Worm (Caenorhabditis elegans) whole organism, L3 larva: ENCODE measurements around the gene rsks-1.
A peak's percentile ranks its signal among the peaks of the same experiment; 100 is the strongest.

Experiments
- R02D3.7 ChIP-seq: fragments of 150-350 bp; optimal IDR thresholded peaks from 2 replicates; lab custom pipeline; 2014; ENCODE audit warnings: missing biosample characterization, missing genetic modification characterization
- ZK546.5 ChIP-seq: sonication (generic microtip); optimal IDR thresholded peaks from 2 replicates; lab custom pipeline; 2017; ENCODE audit warnings: missing biosample characterization, missing genetic modification characterization
- aly-2 ChIP-seq: fragments of 150-350 bp; optimal IDR thresholded peaks from 2 replicates; lab custom pipeline; 2014; ENCODE audit warnings: missing biosample characterization, missing genetic modification characterization
- ama-1 ChIP-seq: fragments of 150-350 bp; optimal IDR thresholded peaks from 2 replicates; lab custom pipeline; 2018
- ceh-16 ChIP-seq: sonication (generic microtip); optimal IDR thresholded peaks from 2 replicates; lab custom pipeline; 2017; ENCODE audit warnings: missing biosample characterization, missing genetic modification characterization
- ceh-28 ChIP-seq: fragments of 150-350 bp; optimal IDR thresholded peaks from 2 replicates; lab custom pipeline; 2014; ENCODE audit warnings: missing biosample characterization, missing genetic modification reagents, missing genetic modification characterization
- ceh-82 ChIP-seq: fragments of 150-350 bp; optimal IDR thresholded peaks from 2 replicates; lab custom pipeline; 2014; ENCODE audit warnings: missing biosample characterization, missing genetic modification characterization
- ceh-9 ChIP-seq: sonication (generic microtip); optimal IDR thresholded peaks from 2 replicates; lab custom pipeline; 2018; ENCODE audit warnings: missing biosample characterization, missing genetic modification characterization
- daf-12 ChIP-seq: fragments of 150-350 bp; optimal IDR thresholded peaks from 2 replicates; lab custom pipeline; 2014; ENCODE audit warnings: missing biosample characterization, missing genetic modification reagents, missing genetic modification characterization
- egl-27 ChIP-seq: sonication (generic microtip); optimal IDR thresholded peaks from 4 replicates; lab custom pipeline; 2017; ENCODE audit warnings: missing biosample characterization, missing genetic modification reagents, missing genetic modification characterization
- egl-5 ChIP-seq: fragments of 150-350 bp; optimal IDR thresholded peaks from 2 replicates; lab custom pipeline; 2017; ENCODE audit warnings: missing biosample characterization, missing genetic modification reagents, missing genetic modification characterization, inconsistent platforms
- elt-1 ChIP-seq: fragments of 150-350 bp; optimal IDR thresholded peaks from 2 replicates; lab custom pipeline; 2014; ENCODE audit warnings: missing biosample characterization, missing genetic modification characterization
- elt-2 ChIP-seq: sonication (generic microtip); optimal IDR thresholded peaks from 2 replicates; lab custom pipeline; 2016; ENCODE audit warnings: missing genetic modification reagents, mild to moderate bottlenecking, missing genetic modification characterization, missing compliant biosample characterization
- elt-3 ChIP-seq, 3 experiments: fragments of 150-350 bp in 1 of 3; sonication (generic microtip) in 2 of 3; optimal IDR thresholded peaks; 2 replicates in 2 of 3; 4 replicates in 1 of 3; lab custom pipeline; 2014 to 2017; ENCODE audit warnings: missing biosample characterization in 3 of 3, missing genetic modification characterization in 3 of 3
- eor-1 ChIP-seq, 2 experiments: fragments of 150-350 bp; optimal IDR thresholded peaks; 2 replicates each; lab custom pipeline; 2014 to 2018; ENCODE audit warnings: missing biosample characterization in 2 of 2, missing genetic modification characterization in 2 of 2
- fkh-10 ChIP-seq: sonication (generic microtip); optimal IDR thresholded peaks from 2 replicates; lab custom pipeline; 2017; ENCODE audit warnings: missing biosample characterization, missing genetic modification reagents, missing genetic modification characterization
- fkh-2 ChIP-seq: fragments of 150-350 bp; optimal IDR thresholded peaks from 2 replicates; lab custom pipeline; 2014; ENCODE audit warnings: missing biosample characterization, missing genetic modification reagents, missing genetic modification characterization
- fos-1 ChIP-seq: fragments of 150-350 bp; optimal IDR thresholded peaks from 2 replicates; lab custom pipeline; 2014; ENCODE audit warnings: missing biosample characterization, missing genetic modification characterization
- hmg-11 ChIP-seq: sonication (generic microtip); optimal IDR thresholded peaks from 2 replicates; lab custom pipeline; 2016; ENCODE audit warnings: missing genetic modification characterization, missing compliant biosample characterization
- jun-1 ChIP-seq: fragments of 150-350 bp; optimal IDR thresholded peaks from 2 replicates; lab custom pipeline; 2014; ENCODE audit warnings: missing biosample characterization, missing genetic modification reagents, missing genetic modification characterization
- lin-15B ChIP-seq: fragments of 150-350 bp; optimal IDR thresholded peaks from 2 replicates; lab custom pipeline; 2014; ENCODE audit warnings: missing biosample characterization, missing genetic modification characterization
- lin-39 ChIP-seq: fragments of 150-350 bp; optimal IDR thresholded peaks from 2 replicates; lab custom pipeline; 2018; ENCODE audit warnings: missing biosample characterization, missing genetic modification reagents, missing genetic modification characterization
- lsy-12 ChIP-seq: sonication (generic microtip); optimal IDR thresholded peaks from 2 replicates; lab custom pipeline; 2016; ENCODE audit warnings: mild to moderate bottlenecking, missing genetic modification characterization, missing compliant biosample characterization
- mdl-1 ChIP-seq: fragments of 150-350 bp; optimal IDR thresholded peaks from 2 replicates; lab custom pipeline; 2014; ENCODE audit warnings: missing biosample characterization, missing genetic modification characterization
- mml-1 ChIP-seq: fragments of 150-350 bp; sonication (generic microtip); optimal IDR thresholded peaks from 3 replicates; lab custom pipeline; 2014; ENCODE audit warnings: missing biosample characterization, missing genetic modification characterization
- nfya-1 ChIP-seq: sonication (generic microtip); optimal IDR thresholded peaks from 2 replicates; lab custom pipeline; 2017; ENCODE audit warnings: missing genetic modification characterization, mild to moderate bottlenecking, missing compliant biosample characterization, antibody characterized with exemption, moderate library complexity; ENCODE audit not compliant: insufficient read depth
- nhr-11 ChIP-seq: fragments of 150-350 bp; optimal IDR thresholded peaks from 2 replicates; lab custom pipeline; 2014; ENCODE audit warnings: missing biosample characterization, missing genetic modification characterization
- nhr-12 ChIP-seq: fragments of 150-350 bp; optimal IDR thresholded peaks from 2 replicates; lab custom pipeline; 2014; ENCODE audit warnings: missing biosample characterization, missing genetic modification characterization
- nhr-23 ChIP-seq: fragments of 150-350 bp; optimal IDR thresholded peaks from 2 replicates; lab custom pipeline; 2014; ENCODE audit warnings: missing biosample characterization, missing genetic modification reagents, missing genetic modification characterization
- nhr-237 ChIP-seq: fragments of 150-350 bp; optimal IDR thresholded peaks from 2 replicates; lab custom pipeline; 2014; ENCODE audit warnings: missing biosample characterization, missing genetic modification characterization
- nhr-25 ChIP-seq: sonication (generic microtip); optimal IDR thresholded peaks from 2 replicates; lab custom pipeline; 2017; ENCODE audit warnings: missing biosample characterization, missing genetic modification characterization
- nhr-28 ChIP-seq: fragments of 150-350 bp; optimal IDR thresholded peaks from 2 replicates; lab custom pipeline; 2014; ENCODE audit warnings: missing biosample characterization, missing genetic modification characterization
- nhr-43 ChIP-seq: sonication (generic microtip); optimal IDR thresholded peaks from 2 replicates; lab custom pipeline; 2016; ENCODE audit warnings: mild to moderate bottlenecking, missing genetic modification characterization, missing compliant biosample characterization; ENCODE audit not compliant: poor library complexity, severe bottlenecking
- nhr-67 ChIP-seq: fragments of 150-350 bp; optimal IDR thresholded peaks from 2 replicates; lab custom pipeline; 2014; ENCODE audit warnings: missing biosample characterization, missing genetic modification characterization
- nhr-76 ChIP-seq: fragments of 150-350 bp; sonication (generic microtip); optimal IDR thresholded peaks from 5 replicates; lab custom pipeline; 2014; ENCODE audit warnings: missing biosample characterization, missing genetic modification characterization
- nhr-77 ChIP-seq: fragments of 150-350 bp; optimal IDR thresholded peaks from 2 replicates; lab custom pipeline; 2014; ENCODE audit warnings: missing biosample characterization, missing genetic modification characterization
- pha-4 ChIP-seq: fragments of 150-350 bp; optimal IDR thresholded peaks from 2 replicates; lab custom pipeline; 2014; ENCODE audit warnings: missing biosample characterization, missing genetic modification reagents, missing genetic modification characterization
- pqm-1 ChIP-seq: fragments of 150-350 bp; optimal IDR thresholded peaks from 2 replicates; lab custom pipeline; 2017; ENCODE audit warnings: missing biosample characterization, missing genetic modification characterization, inconsistent platforms
- sea-2 ChIP-seq: fragments of 150-350 bp; sonication (generic microtip); optimal IDR thresholded peaks from 4 replicates; lab custom pipeline; 2014; ENCODE audit warnings: missing biosample characterization, missing genetic modification reagents, missing genetic modification characterization
- skn-1 ChIP-seq: fragments of 150-350 bp; optimal IDR thresholded peaks from 2 replicates; lab custom pipeline; 2014; ENCODE audit warnings: missing biosample characterization, missing genetic modification characterization
- snpc-4 ChIP-seq: fragments of 150-350 bp; optimal IDR thresholded peaks from 2 replicates; lab custom pipeline; 2014; ENCODE audit warnings: missing biosample characterization, missing genetic modification characterization
- tbx-2 ChIP-seq: sonication (generic microtip); optimal IDR thresholded peaks from 2 replicates; lab custom pipeline; 2016; ENCODE audit warnings: mild to moderate bottlenecking, missing genetic modification characterization, missing compliant biosample characterization
- unc-39 ChIP-seq: sonication (generic microtip); optimal IDR thresholded peaks from 4 replicates; lab custom pipeline; 2017; ENCODE audit warnings: missing biosample characterization, missing genetic modification characterization
- unc-62 ChIP-seq: fragments of 150-350 bp; sonication (generic microtip); optimal IDR thresholded peaks from 4 replicates; lab custom pipeline; 2014; ENCODE audit warnings: missing biosample characterization, missing genetic modification reagents, missing genetic modification characterization
- zag-1 ChIP-seq: fragments of 150-350 bp; optimal IDR thresholded peaks from 2 replicates; lab custom pipeline; 2014; ENCODE audit warnings: missing biosample characterization, missing genetic modification characterization
- ztf-11 ChIP-seq: fragments of 150-350 bp; optimal IDR thresholded peaks from 2 replicates; lab custom pipeline; 2014; ENCODE audit warnings: missing biosample characterization, missing genetic modification characterization
- ztf-4 ChIP-seq: fragments of 150-350 bp; optimal IDR thresholded peaks from 2 replicates; lab custom pipeline; 2014; ENCODE audit warnings: missing biosample characterization, missing genetic modification characterization

Gene rsks-1

DNA sequence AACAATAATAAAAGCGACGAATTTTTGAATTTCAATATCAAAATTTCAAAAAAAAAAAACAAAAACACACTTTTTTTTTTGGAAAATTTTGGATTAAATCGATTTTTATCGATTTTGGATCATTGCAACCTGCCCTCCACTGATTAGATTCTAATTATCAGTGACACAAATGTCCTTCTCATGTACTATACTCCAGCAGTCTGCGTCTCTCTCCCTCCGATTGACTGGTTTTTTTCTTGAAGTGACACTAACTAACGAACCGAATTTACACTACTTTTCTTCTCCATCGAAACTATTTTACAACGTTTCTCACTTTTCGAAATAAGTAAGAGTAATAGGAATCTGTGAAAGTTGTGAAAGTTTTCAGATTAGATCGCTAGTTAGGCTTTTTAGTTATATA, 4.1 kb upstream of the rsks-1 start:
- TF ChIP-seq daf-12: no peak
- TF ChIP-seq pqm-1: peak; percentile 17
- TF ChIP-seq elt-2 (tag; lab: Kevin White, UChicago): peak; percentile 48
- TF ChIP-seq ceh-28 (tag; lab: Kevin White, UChicago): peak; percentile 72
- no peak for TF ChIP-seq sea-2 (GFP tag; lab: Kevin White, UChicago)
- TF ChIP-seq mdl-1 (tag; lab: Kevin White, UChicago): no peak
- TF ChIP-seq nhr-25 (tag; lab: Kevin White, UChicago): peak; percentile 62
- peak in 2 of 3 experiments; percentile 72 to 75 for TF ChIP-seq elt-3 (tag; optimal IDR thresholded peaks at IDR 0.05; lab: Kevin White, UChicago)
- TF ChIP-seq nfya-1: peak; percentile 35
- TF ChIP-seq hmg-11: peak; percentile 3
- TF ChIP-seq, all 47 proteins: peak for 7

DNA sequence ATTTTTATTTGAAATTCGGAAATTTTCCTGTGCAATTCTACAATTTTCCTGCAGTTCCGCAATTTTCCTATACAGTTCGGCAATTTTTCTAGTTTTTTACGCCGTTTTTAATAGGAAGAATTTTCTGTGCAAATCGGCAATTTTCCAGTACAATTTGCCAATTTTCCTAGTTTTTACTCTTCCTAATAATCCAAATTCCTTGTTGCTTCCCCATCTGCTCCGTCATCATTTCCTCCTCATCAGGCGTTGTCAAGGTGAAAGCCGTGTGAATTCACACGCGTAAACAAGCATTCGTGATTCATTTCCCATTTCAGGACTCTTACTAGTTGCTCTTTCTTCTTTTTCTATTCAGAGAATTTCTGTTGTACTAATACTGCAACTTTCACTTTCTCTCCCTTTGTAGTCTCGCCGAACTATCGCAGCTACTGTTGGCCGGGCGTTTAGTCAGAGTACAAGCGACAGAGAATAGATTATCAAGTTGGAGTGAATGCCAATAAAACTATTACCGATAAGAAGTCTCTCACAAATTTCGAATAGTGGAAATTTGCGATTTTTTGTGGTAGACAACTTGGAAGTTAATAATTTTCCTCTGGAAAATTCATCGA, 3.2 kb upstream of the rsks-1 start:
- TF ChIP-seq elt-2 (tag; lab: Kevin White, UChicago) (peak; percentile 68), snpc-4 (tag; lab: Kevin White, UChicago) (no peak), nhr-67 (tag; lab: Kevin White, UChicago) (no peak), pqm-1 (peak; percentile 67)

DNA sequence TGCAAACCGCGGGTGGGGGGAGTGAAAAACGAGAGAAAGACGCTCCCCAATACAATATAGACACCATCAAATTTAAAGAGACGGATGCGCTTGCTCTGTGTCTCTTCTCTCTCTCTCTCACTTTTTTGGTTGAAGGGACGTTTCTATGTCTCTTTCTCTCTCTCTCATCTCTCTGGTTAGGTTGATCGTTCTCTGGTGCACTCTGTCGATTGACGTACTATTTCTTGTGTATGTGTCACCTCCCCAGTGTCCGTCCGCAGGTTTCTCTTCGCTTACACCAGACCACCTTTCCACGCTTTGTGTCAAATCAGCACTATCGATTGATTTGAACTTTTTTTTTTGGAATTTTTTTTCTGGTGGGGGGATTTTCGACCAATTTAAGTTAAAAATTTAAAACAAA, 1.5 kb upstream of the rsks-1 start:
- TF ChIP-seq nhr-11 (peak; percentile 62), daf-12 (no peak), nhr-43 (tag; lab: Kevin White, UChicago) (peak; percentile 39), ceh-9 (no peak), hmg-11 (peak; percentile 90), nhr-237 (no peak), ama-1 (lab: Kevin White, UChicago) (no peak), zag-1 (tag; lab: Kevin White, UChicago) (no peak), ceh-82 (tag; lab: Kevin White, UChicago) (no peak), egl-27 (peak; percentile 37), nhr-23 (tag; lab: Kevin White, UChicago) (peak; percentile 64), nhr-77 (no peak), aly-2 (tag; lab: Kevin White, UChicago) (no peak), elt-3 (tag; optimal IDR thresholded peaks at IDR 0.05; lab: Kevin White, UChicago) (no peak), nhr-28 (tag; lab: Kevin White, UChicago) (no peak), eor-1 (tag; optimal IDR thresholded peaks at IDR 0.05; lab: Kevin White, UChicago) (no peak), nhr-12 (tag; lab: Kevin White, UChicago) (no peak), pqm-1 (peak; percentile 77), R02D3.7 (tag; lab: Kevin White, UChicago) (peak; percentile 9), ceh-28 (tag; lab: Kevin White, UChicago) (peak; percentile 85), ceh-16 (tag; lab: Kevin White, UChicago) (no peak), nhr-67 (tag; lab: Kevin White, UChicago) (no peak), lin-15B (tag; lab: Kevin White, UChicago) (peak; percentile 37), lsy-12 (tag; lab: Kevin White, UChicago) (no peak), lin-39 (peak; percentile 14), pha-4 (tag; lab: Kevin White, UChicago) (peak; percentile 81), unc-39 (tag; lab: Kevin White, UChicago) (no peak), fkh-10 (GFP tag; lab: Kevin White, UChicago) (no peak), mdl-1 (tag; lab: Kevin White, UChicago) (no peak), elt-1 (tag; lab: Kevin White, UChicago) (no peak), tbx-2 (tag; lab: Kevin White, UChicago) (no peak), nhr-25 (tag; lab: Kevin White, UChicago) (peak; percentile 84), mml-1 (tag; lab: Kevin White, UChicago) (no peak), snpc-4 (tag; lab: Kevin White, UChicago) (peak; percentile 72), ztf-11 (tag; lab: Kevin White, UChicago) (no peak), ztf-4 (peak; percentile 44), sea-2 (GFP tag; lab: Kevin White, UChicago) (no peak), unc-62 (GFP tag; lab: Kevin White, UChicago) (peak; percentile 24), fos-1 (tag; lab: Kevin White, UChicago) (peak; percentile 21), nhr-76 (tag; lab: Kevin White, UChicago) (no peak), fkh-2 (tag; lab: Kevin White, UChicago) (no peak), jun-1 (tag; lab: Kevin White, UChicago) (peak; percentile 87), egl-5 (tag; lab: Kevin White, UChicago) (peak; percentile 23), elt-2 (tag; lab: Kevin White, UChicago) (peak; percentile 72), nfya-1 (peak; percentile 88), ZK546.5 (tag; lab: Kevin White, UChicago) (no peak), skn-1 (tag; lab: Kevin White, UChicago) (peak; percentile 4)
- TF ChIP-seq, all 47 proteins: peak for 21
